Worm (Caenorhabditis elegans) whole organism, L2 larva: ENCODE measurements around the gene F44G4.5.

Source experiments
- F13H6.1 ChIP-seq: sonication (generic microtip); optimal IDR thresholded peaks from 2 replicates; lab custom pipeline; 2016; ENCODE audit warnings: missing genetic modification characterization, missing compliant biosample characterization
- R02D3.7 ChIP-seq: fragments of 150-350 bp; optimal IDR thresholded peaks from 2 replicates; lab custom pipeline; 2014; ENCODE audit warnings: missing biosample characterization, missing genetic modification characterization
- nhr-129 ChIP-seq: fragments of 150-350 bp; optimal IDR thresholded peaks from 2 replicates; lab custom pipeline; 2014; ENCODE audit warnings: missing biosample characterization, missing genetic modification characterization
- nhr-25 ChIP-seq: fragments of 150-350 bp; sonication (generic microtip); optimal IDR thresholded peaks from 3 replicates; lab custom pipeline; 2014; ENCODE audit warnings: missing biosample characterization, missing genetic modification characterization
- nhr-6 ChIP-seq: fragments of 150-350 bp; optimal IDR thresholded peaks from 2 replicates; lab custom pipeline; 2014; ENCODE audit warnings: missing biosample characterization, missing genetic modification characterization
- skn-1 ChIP-seq: sonication (generic microtip); optimal IDR thresholded peaks from 2 replicates; lab custom pipeline; 2017; ENCODE audit warnings: missing biosample characterization, missing genetic modification characterization

ce11 chrII:9021625-9022024 is 21.4 kb upstream of the F44G4.5 start:
- TF ChIP-seq nhr-129 (tag; lab: Kevin White, UChicago) (no peak), F13H6.1 (tag; lab: Kevin White, UChicago) (no peak), skn-1 (tag; lab: Kevin White, UChicago) (no peak), R02D3.7 (tag; lab: Kevin White, UChicago) (no peak), nhr-25 (tag; lab: Kevin White, UChicago) (no peak), nhr-6 (tag; lab: Kevin White, UChicago) (no peak)
